Comparison of ENCODE assay signal across 1 fruit fly cellular context in the genomic region with DNA sequence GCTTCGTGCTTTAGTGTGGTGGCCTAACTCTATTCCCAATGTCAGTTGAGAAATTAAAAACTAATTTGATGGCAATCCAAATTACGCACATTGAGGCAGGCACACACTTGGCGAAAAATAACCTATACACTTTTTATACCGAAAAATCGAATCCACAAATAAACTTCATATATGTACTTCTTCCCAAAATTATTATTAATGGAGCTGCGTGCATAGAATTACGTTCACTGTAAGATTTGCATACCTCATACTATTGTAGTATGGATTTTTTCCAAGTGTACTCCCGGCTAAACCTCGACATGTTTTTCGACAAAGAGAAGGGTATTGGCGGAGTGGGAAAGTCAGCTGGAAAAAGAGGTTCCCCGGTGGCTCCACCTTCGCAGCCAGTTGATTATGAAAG.
A peak's percentile ranks its signal among the peaks of the same experiment; 100 is the strongest.
TF ChIP-seq lines count a peak whose summit lies in the region.

No protein-coding gene starts in this region.

TF ChIP-seq in whole organism, embryonic, 481 proteins besides CTCF, POLR2A, EP300 and RAD21 (continued from another document and continues in another):
- TF ChIP-seq CG3407 (GFP tag; optimal IDR thresholded peaks at IDR 0.05; lab: Kevin White, UChicago): peak; percentile 34
- TF ChIP-seq CG1529 (GFP tag; optimal IDR thresholded peaks at IDR 0.05; lab: Kevin White, UChicago): peak; percentile 22
- TF ChIP-seq CG7745 (tag; optimal IDR thresholded peaks at IDR 0.05; lab: Kevin White, UChicago): no peak
- TF ChIP-seq gsb-n (tag; optimal IDR thresholded peaks at IDR 0.05; lab: Kevin White, UChicago): peak; percentile 49
- TF ChIP-seq CG12071 (GFP tag; optimal IDR thresholded peaks at IDR 0.05; lab: Kevin White, UChicago): peak; percentile 25
- no peak for TF ChIP-seq CG10565 (GFP tag; optimal IDR thresholded peaks at IDR 0.05; lab: Kevin White, UChicago)
- no peak for TF ChIP-seq CG1024 (GFP tag; IDR thresholded peaks at IDR 0.05; lab: Robert Waterston, UW)
- TF ChIP-seq schlank (tag; optimal IDR thresholded peaks at IDR 0.05; lab: Kevin White, UChicago): no peak
- peak; percentile 63 for TF ChIP-seq az2 (GFP tag; optimal IDR thresholded peaks at IDR 0.05; lab: Kevin White, UChicago)
- peak; percentile 77 for TF ChIP-seq gem (tag; optimal IDR thresholded peaks at IDR 0.05; lab: Kevin White, UChicago)
- peak; percentile 62 for TF ChIP-seq CG12769 (tag; optimal IDR thresholded peaks at IDR 0.05; lab: Kevin White, UChicago)
- TF ChIP-seq CG7786 (GFP tag; optimal IDR thresholded peaks at IDR 0.05; lab: Kevin White, UChicago): peak; percentile 31
- TF ChIP-seq CG7372 (GFP tag; IDR thresholded peaks at IDR 0.05; lab: Robert Waterston, UW): 0 out of 2 replicates have a peak, but pooled peaks have one; percentile 34
- peak; percentile 56 for TF ChIP-seq Rfx (GFP tag; IDR thresholded peaks at IDR 0.05; lab: Robert Waterston, UW)
- peak; percentile 48 for TF ChIP-seq E2f2 (GFP tag; IDR thresholded peaks at IDR 0.05; lab: Robert Waterston, UW)
- TF ChIP-seq CG1792 (GFP tag; optimal IDR thresholded peaks at IDR 0.05; lab: Kevin White, UChicago): no peak
- TF ChIP-seq CG10366 (GFP tag; IDR thresholded peaks at IDR 0.05; lab: Robert Waterston, UW): peak; percentile 78
- TF ChIP-seq CG4854 (GFP tag; optimal IDR thresholded peaks at IDR 0.05; lab: Kevin White, UChicago): no peak
- no peak for TF ChIP-seq CG16779 (GFP tag; IDR thresholded peaks at IDR 0.05; lab: Robert Waterston, UW)
- TF ChIP-seq Ets97D (GFP tag; optimal IDR thresholded peaks at IDR 0.05; lab: Kevin White, UChicago): no peak
- TF ChIP-seq her (GFP tag; optimal IDR thresholded peaks at IDR 0.05; lab: Kevin White, UChicago): no peak
- no peak for TF ChIP-seq pb (GFP tag; optimal IDR thresholded peaks at IDR 0.05; lab: Kevin White, UChicago)
- no peak for TF ChIP-seq repo (GFP tag; optimal IDR thresholded peaks at IDR 0.05; lab: Kevin White, UChicago)
- TF ChIP-seq CG11093 (GFP tag; IDR thresholded peaks at IDR 0.05; lab: Robert Waterston, UW): no peak
- TF ChIP-seq CrebB (tag; optimal IDR thresholded peaks at IDR 0.05; lab: Kevin White, UChicago): peak; percentile 5
- TF ChIP-seq CG11560 (tag; IDR thresholded peaks at IDR 0.05; lab: Robert Waterston, UW): no peak
- no peak for TF ChIP-seq gsb (GFP tag; IDR thresholded peaks at IDR 0.05; lab: Robert Waterston, UW)
- no peak for TF ChIP-seq Dfd (GFP tag; optimal IDR thresholded peaks at IDR 0.05; lab: Kevin White, UChicago)
- no peak for TF ChIP-seq maf-S (GFP tag; optimal IDR thresholded peaks at IDR 0.05; lab: Kevin White, UChicago)
- TF ChIP-seq cwo (GFP tag; optimal IDR thresholded peaks at IDR 0.05; lab: Kevin White, UChicago): peak; percentile 59
- TF ChIP-seq CHES-1-like (GFP tag; optimal IDR thresholded peaks at IDR 0.05; lab: Kevin White, UChicago): peak; percentile 15
- no peak for TF ChIP-seq zf30C (GFP tag; optimal IDR thresholded peaks at IDR 0.05; lab: Kevin White, UChicago)
- no peak for TF ChIP-seq toy (GFP tag; IDR thresholded peaks at IDR 0.05; lab: Robert Waterston, UW)
- TF ChIP-seq Dp (GFP tag; optimal IDR thresholded peaks at IDR 0.05; lab: Kevin White, UChicago): no peak
- no peak for TF ChIP-seq grn (GFP tag; optimal IDR thresholded peaks at IDR 0.05; lab: Kevin White, UChicago)
- 0 out of 2 replicates have a peak, but pooled peaks have one; percentile 30 for TF ChIP-seq gt (GFP tag; IDR thresholded peaks at IDR 0.05; lab: Robert Waterston, UW)
- peak; percentile 49; the same call in 1 of the 3 replicates for TF ChIP-seq Optix (GFP tag; IDR thresholded peaks at IDR 0.05; lab: Robert Waterston, UW)
- no peak for TF ChIP-seq abd-A (tag; optimal IDR thresholded peaks at IDR 0.05; lab: Kevin White, UChicago)
- no peak for TF ChIP-seq Elba2 (GFP tag; optimal IDR thresholded peaks at IDR 0.05; lab: Kevin White, UChicago)
- peak; percentile 61 for TF ChIP-seq CG32532 (GFP tag; IDR thresholded peaks at IDR 0.05; lab: Robert Waterston, UW)
- TF ChIP-seq CG12236 (GFP tag; optimal IDR thresholded peaks at IDR 0.05; lab: Kevin White, UChicago): no peak
- TF ChIP-seq CG7271 (tag; optimal IDR thresholded peaks at IDR 0.05; lab: Kevin White, UChicago): peak; percentile 16
- TF ChIP-seq lov (optimal IDR thresholded peaks at IDR 0.05; lab: Kevin White, UChicago): no peak
- TF ChIP-seq lov (GFP tag; IDR thresholded peaks at IDR 0.05; lab: Robert Waterston, UW): 0 out of 3 replicates have a peak, but pooled peaks have one; percentile 40
- TF ChIP-seq vvl (GFP tag; IDR thresholded peaks at IDR 0.05; lab: Robert Waterston, UW): peak; percentile 83
- TF ChIP-seq B-H2 (GFP tag; optimal IDR thresholded peaks at IDR 0.05; lab: Kevin White, UChicago): no peak
- TF ChIP-seq HmgD (GFP tag; optimal IDR thresholded peaks at IDR 0.05; lab: Kevin White, UChicago): no peak
- TF ChIP-seq lmd (GFP tag; IDR thresholded peaks at IDR 0.05; lab: Robert Waterston, UW): peak; percentile 75
- TF ChIP-seq psq (GFP tag; optimal IDR thresholded peaks at IDR 0.05; lab: Kevin White, UChicago): peak; percentile 10
- TF ChIP-seq fru (optimal IDR thresholded peaks at IDR 0.05; lab: Kevin White, UChicago): no peak
- TF ChIP-seq CG3726 (GFP tag; IDR thresholded peaks at IDR 0.05; lab: Robert Waterston, UW): peak; percentile 68; the same call in 1 of the 3 replicates
- TF ChIP-seq CG17385 (GFP tag; optimal IDR thresholded peaks at IDR 0.05; lab: Kevin White, UChicago): peak; percentile 60
- TF ChIP-seq CG13775 (GFP tag; optimal IDR thresholded peaks at IDR 0.05; lab: Kevin White, UChicago): no peak
- no peak for TF ChIP-seq Dbx (GFP tag; IDR thresholded peaks at IDR 0.05; lab: Robert Waterston, UW)
- TF ChIP-seq CG4328 (GFP tag; optimal IDR thresholded peaks at IDR 0.05; lab: Kevin White, UChicago): no peak
- no peak for TF ChIP-seq tll (GFP tag; optimal IDR thresholded peaks at IDR 0.05; lab: Kevin White, UChicago)
- peak; percentile 13 for TF ChIP-seq wek (GFP tag; optimal IDR thresholded peaks at IDR 0.05; lab: Kevin White, UChicago)
- peak; percentile 34 for TF ChIP-seq CG6654 (GFP tag; optimal IDR thresholded peaks at IDR 0.05; lab: Kevin White, UChicago)
- TF ChIP-seq CG14441 (GFP tag; IDR thresholded peaks at IDR 0.05; lab: Robert Waterston, UW): peak; percentile 81
- no peak for TF ChIP-seq pfk (GFP tag; optimal IDR thresholded peaks at IDR 0.05; lab: Kevin White, UChicago)
- peak; percentile 75 for TF ChIP-seq Xrp1 (GFP tag; IDR thresholded peaks at IDR 0.05; lab: Robert Waterston, UW)
- TF ChIP-seq Eip74EF (GFP tag; optimal IDR thresholded peaks at IDR 0.05; lab: Kevin White, UChicago): peak in 1 of 2 experiments; percentile 58
- TF ChIP-seq CG10267 (tag; optimal IDR thresholded peaks at IDR 0.05; lab: Kevin White, UChicago): peak; percentile 49
- TF ChIP-seq CG11247 (GFP tag; IDR thresholded peaks at IDR 0.05; lab: Robert Waterston, UW): peak; percentile 40; the same call in 1 of the 2 replicates
- TF ChIP-seq p53 (GFP tag; optimal IDR thresholded peaks at IDR 0.05; lab: Kevin White, UChicago): peak; percentile 39
- peak; percentile 71; the same call in 1 of the 2 replicates for TF ChIP-seq CG32767 (GFP tag; IDR thresholded peaks at IDR 0.05; lab: Robert Waterston, UW)
- peak; percentile 45 for TF ChIP-seq CG3281 (GFP tag; optimal IDR thresholded peaks at IDR 0.05; lab: Kevin White, UChicago)
- no peak for TF ChIP-seq GATAe (GFP tag; conservative IDR thresholded peaks at IDR 0.05; lab: Robert Waterston, UW)
- TF ChIP-seq lbe (GFP tag; optimal IDR thresholded peaks at IDR 0.05; lab: Kevin White, UChicago): no peak
- peak; percentile 82 for TF ChIP-seq Awh (GFP tag; IDR thresholded peaks at IDR 0.05; lab: Robert Waterston, UW)
- peak; percentile 41 for TF ChIP-seq CG17802 (tag; optimal IDR thresholded peaks at IDR 0.05; lab: Kevin White, UChicago)
- peak; percentile 73 for TF ChIP-seq CG7839 (tag; optimal IDR thresholded peaks at IDR 0.05; lab: Kevin White, UChicago)
- TF ChIP-seq bab2 (GFP tag; optimal IDR thresholded peaks at IDR 0.05; lab: Kevin White, UChicago): peak; percentile 50
- no peak for TF ChIP-seq fu2 (GFP tag; optimal IDR thresholded peaks at IDR 0.05; lab: Kevin White, UChicago)
- peak; percentile 21 for TF ChIP-seq Sry-δ (GFP tag; optimal IDR thresholded peaks at IDR 0.05; lab: Kevin White, UChicago)
- no peak for TF ChIP-seq Trl (optimal IDR thresholded peaks at IDR 0.05; lab: Kevin White, UChicago)
- peak; percentile 61 for TF ChIP-seq Trl (GFP tag; optimal IDR thresholded peaks at IDR 0.05; lab: Kevin White, UChicago)
- TF ChIP-seq stc (GFP tag; IDR thresholded peaks at IDR 0.05; lab: Robert Waterston, UW): peak; percentile 86
- TF ChIP-seq pzg (GFP tag; optimal IDR thresholded peaks at IDR 0.05; lab: Kevin White, UChicago): no peak
- TF ChIP-seq CG8359 (GFP tag; optimal IDR thresholded peaks at IDR 0.05; lab: Kevin White, UChicago; ENCODE audit: borderline replicate concordance): no peak
- no peak for TF ChIP-seq Hr39 (optimal IDR thresholded peaks at IDR 0.05; lab: Kevin White, UChicago)
- TF ChIP-seq Opbp (GFP tag; IDR thresholded peaks at IDR 0.05; lab: Robert Waterston, UW; ENCODE audit: partially characterized antibody): no peak
- no peak for TF ChIP-seq h (optimal IDR thresholded peaks at IDR 0.05; lab: Kevin White, UChicago)
- TF ChIP-seq Sry-β (GFP tag; optimal IDR thresholded peaks at IDR 0.05; lab: Kevin White, UChicago): no peak
- TF ChIP-seq mirr (GFP tag; optimal IDR thresholded peaks at IDR 0.05; lab: Kevin White, UChicago): no peak
- no peak for TF ChIP-seq cato (GFP tag; optimal IDR thresholded peaks at IDR 0.05; lab: Kevin White, UChicago; ENCODE audit: borderline replicate concordance)
- 0 out of 2 replicates have a peak, but pooled peaks have one; percentile 26 for TF ChIP-seq Oaz (GFP tag; IDR thresholded peaks at IDR 0.05; lab: Robert Waterston, UW)
- TF ChIP-seq CG8944 (GFP tag; optimal IDR thresholded peaks at IDR 0.05; lab: Kevin White, UChicago): peak; percentile 55
- peak; percentile 58 for TF ChIP-seq Fer1 (GFP tag; optimal IDR thresholded peaks at IDR 0.05; lab: Kevin White, UChicago)
- TF ChIP-seq Lhr (GFP tag; optimal IDR thresholded peaks at IDR 0.05; lab: Kevin White, UChicago): no peak
- no peak for TF ChIP-seq CG2202 (tag; optimal IDR thresholded peaks at IDR 0.05; lab: Kevin White, UChicago)
- peak; percentile 16 for TF ChIP-seq tio (GFP tag; optimal IDR thresholded peaks at IDR 0.05; lab: Kevin White, UChicago)
- no peak for TF ChIP-seq cg (GFP tag; optimal IDR thresholded peaks at IDR 0.05; lab: Kevin White, UChicago)
- TF ChIP-seq CG18011 (GFP tag; optimal IDR thresholded peaks at IDR 0.05; lab: Kevin White, UChicago): no peak
- TF ChIP-seq otp (GFP tag; IDR thresholded peaks at IDR 0.05; lab: Robert Waterston, UW): 0 out of 3 replicates have a peak, but pooled peaks have one; percentile 47
- no peak for TF ChIP-seq zen2 (GFP tag; IDR thresholded peaks at IDR 0.05; lab: Robert Waterston, UW; ENCODE audit: partially characterized antibody)
- peak; percentile 63 for TF ChIP-seq CG10654 (GFP tag; optimal IDR thresholded peaks at IDR 0.05; lab: Kevin White, UChicago)
- peak; percentile 28; the same call in 1 of the 3 replicates for TF ChIP-seq croc (GFP tag; conservative IDR thresholded peaks at IDR 0.05; lab: Robert Waterston, UW)
- no peak for TF ChIP-seq CG13894 (tag; optimal IDR thresholded peaks at IDR 0.05; lab: Kevin White, UChicago)
- TF ChIP-seq z (GFP tag; IDR thresholded peaks at IDR 0.05; lab: Robert Waterston, UW): no peak
- TF ChIP-seq Med (GFP tag; lab: Kevin White, UChicago): peak; percentile 93
- no peak for TF ChIP-seq D19B (GFP tag; optimal IDR thresholded peaks at IDR 0.05; lab: Kevin White, UChicago)
- no peak for TF ChIP-seq hth (optimal IDR thresholded peaks at IDR 0.05; lab: Kevin White, UChicago)
- peak; percentile 36 for TF ChIP-seq Dip3 (GFP tag; optimal IDR thresholded peaks at IDR 0.05; lab: Kevin White, UChicago)
- TF ChIP-seq Hr3 (GFP tag; optimal IDR thresholded peaks at IDR 0.05; lab: Kevin White, UChicago): peak; percentile 57
- peak; percentile 60 for TF ChIP-seq tin (GFP tag; optimal IDR thresholded peaks at IDR 0.05; lab: Kevin White, UChicago)
- peak; percentile 44 for TF ChIP-seq CG11398 (GFP tag; optimal IDR thresholded peaks at IDR 0.05; lab: Kevin White, UChicago)
- TF ChIP-seq CG11695 (GFP tag; IDR thresholded peaks at IDR 0.05; lab: Robert Waterston, UW): peak; percentile 60; the same call in 1 of the 3 replicates
- TF ChIP-seq ro (GFP tag; IDR thresholded peaks at IDR 0.05; lab: Robert Waterston, UW): 0 out of 2 replicates have a peak, but pooled peaks have one; percentile 16
- TF ChIP-seq Mrtf (GFP tag; IDR thresholded peaks at IDR 0.05; lab: Robert Waterston, UW): 0 out of 3 replicates have a peak, but pooled peaks have one; percentile 45
- peak; percentile 56; the same call in 1 of the 2 replicates for TF ChIP-seq dimm (GFP tag; IDR thresholded peaks at IDR 0.05; lab: Robert Waterston, UW)
- TF ChIP-seq NC2β (GFP tag; optimal IDR thresholded peaks at IDR 0.05; lab: Kevin White, UChicago): peak; percentile 22
- peak; percentile 3 for TF ChIP-seq odd (GFP tag; optimal IDR thresholded peaks at IDR 0.05; lab: Kevin White, UChicago)
- TF ChIP-seq Mes4 (GFP tag; optimal IDR thresholded peaks at IDR 0.05; lab: Kevin White, UChicago): peak; percentile 43
- TF ChIP-seq HLH3B (GFP tag; IDR thresholded peaks at IDR 0.05; lab: Robert Waterston, UW): peak; percentile 80
- no peak for TF ChIP-seq fd102C (GFP tag; optimal IDR thresholded peaks at IDR 0.05; lab: Kevin White, UChicago)
- TF ChIP-seq CG30020 (tag; optimal IDR thresholded peaks at IDR 0.05; lab: Kevin White, UChicago): no peak
- TF ChIP-seq sim (GFP tag; IDR thresholded peaks at IDR 0.05; lab: Robert Waterston, UW): no peak
- TF ChIP-seq D (optimal IDR thresholded peaks at IDR 0.05; lab: Kevin White, UChicago): no peak
- peak; percentile 50 for TF ChIP-seq D (GFP tag; optimal IDR thresholded peaks at IDR 0.05; lab: Kevin White, UChicago)
- TF ChIP-seq bsh (GFP tag; optimal IDR thresholded peaks at IDR 0.05; lab: Kevin White, UChicago): peak in 1 of 2 experiments; percentile 56
- no peak for TF ChIP-seq Tbp (GFP tag; optimal IDR thresholded peaks at IDR 0.05; lab: Kevin White, UChicago)
- TF ChIP-seq CG17361 (GFP tag; IDR thresholded peaks at IDR 0.05; lab: Robert Waterston, UW): peak; percentile 75
- TF ChIP-seq E2f1 (GFP tag; IDR thresholded peaks at IDR 0.05; lab: Robert Waterston, UW): peak; percentile 54; the same call in 1 of the 2 replicates
- peak; percentile 79 for TF ChIP-seq CG2678 (tag; optimal IDR thresholded peaks at IDR 0.05; lab: Kevin White, UChicago)
- TF ChIP-seq CG1647 (GFP tag; optimal IDR thresholded peaks at IDR 0.05; lab: Kevin White, UChicago): peak; percentile 71
- TF ChIP-seq yki (optimal IDR thresholded peaks at IDR 0.05; lab: Kevin White, UChicago): no peak
- no peak for TF ChIP-seq eyg (GFP tag; optimal IDR thresholded peaks at IDR 0.05; lab: Kevin White, UChicago)
